Fruit fly (Drosophila melanogaster) whole organism, prepupa: Measurements from ENCODE around the gene Ypel.

Experiments
- Blimp-1 ChIP-seq: fragments of 200-800 bp; sonication (Bioruptor generic); optimal IDR thresholded peaks from 3 replicates; lab custom pipeline; 2017; ENCODE audit warnings: missing biosample characterization, missing genetic modification characterization, mild to moderate bottlenecking, moderate library complexity, missing genetic modification reagents
- CG10631 ChIP-seq: fragments of 200-800 bp; sonication (Bioruptor generic); optimal IDR thresholded peaks from 2 replicates; lab custom pipeline; 2016; ENCODE audit warnings: missing biosample characterization, missing genetic modification characterization
- CG10669 ChIP-seq: fragments of 200-800 bp; sonication (Bioruptor generic); optimal IDR thresholded peaks from 3 replicates; lab custom pipeline; 2018; ENCODE audit warnings: missing biosample characterization, mild to moderate bottlenecking, missing genetic modification characterization, moderate library complexity
- CG11294 ChIP-seq: fragments of 200-800 bp; sonication (Bioruptor generic); IDR thresholded peaks from 2 replicates; pipeline ENCODE4 v1.3.6; 2022; ENCODE audit warnings: missing biosample characterization, missing genetic modification characterization
- CG11762 ChIP-seq: fragments of 200-800 bp; sonication (Bioruptor generic); optimal IDR thresholded peaks from 3 replicates; lab custom pipeline; 2016; ENCODE audit warnings: missing biosample characterization, missing genetic modification characterization; ENCODE audit not compliant: insufficient read depth
- CG11902 ChIP-seq: fragments of 200-800 bp; sonication (Bioruptor generic); optimal IDR thresholded peaks from 3 replicates; lab custom pipeline; 2016; ENCODE audit warnings: missing biosample characterization, missing genetic modification characterization
- CG15336 ChIP-seq: fragments of 200-800 bp; sonication (Bioruptor generic); IDR thresholded peaks from 2 replicates; pipeline ENCODE4 v1.3.6; 2022; ENCODE audit warnings: missing biosample characterization, missing genetic modification characterization
- CG1621 ChIP-seq: fragments of 200-800 bp; sonication (Bioruptor generic); optimal IDR thresholded peaks from 3 replicates; lab custom pipeline; 2018; ENCODE audit warnings: missing biosample characterization, mild to moderate bottlenecking, missing genetic modification characterization
- CG32006 ChIP-seq: fragments of 200-800 bp; sonication (Bioruptor generic); optimal IDR thresholded peaks from 3 replicates; lab custom pipeline; 2017; ENCODE audit warnings: missing biosample characterization, mild to moderate bottlenecking, missing genetic modification characterization
- CG34406 ChIP-seq: fragments of 200-800 bp; sonication (Bioruptor generic); optimal IDR thresholded peaks from 3 replicates; lab custom pipeline; 2016; ENCODE audit warnings: missing biosample characterization, missing genetic modification characterization
- CG3919 ChIP-seq: fragments of 200-800 bp; sonication (Bioruptor generic); optimal IDR thresholded peaks from 3 replicates; lab custom pipeline; 2016; ENCODE audit warnings: missing biosample characterization, missing genetic modification characterization
- CG4318 ChIP-seq: fragments of 200-800 bp; sonication (Bioruptor generic); optimal IDR thresholded peaks from 3 replicates; lab custom pipeline; 2017; ENCODE audit warnings: missing biosample characterization, mild to moderate bottlenecking, missing genetic modification characterization
- CG6163 ChIP-seq: fragments of 200-800 bp; sonication (Bioruptor generic); IDR thresholded peaks from 3 replicates; pipeline ENCODE4 v1.3.6; 2022; ENCODE audit warnings: missing biosample characterization, missing genetic modification characterization
- CG6792 ChIP-seq: fragments of 200-800 bp; sonication (Bioruptor generic); optimal IDR thresholded peaks from 3 replicates; lab custom pipeline; 2016; ENCODE audit warnings: missing biosample characterization, missing genetic modification characterization
- CG6808 ChIP-seq: fragments of 200-800 bp; sonication (Bioruptor generic); optimal IDR thresholded peaks from 3 replicates; lab custom pipeline; 2017; ENCODE audit warnings: missing biosample characterization, missing genetic modification characterization, mild to moderate bottlenecking, moderate library complexity, missing genetic modification reagents
- CG6854 ChIP-seq: fragments of 200-800 bp; sonication (Bioruptor generic); optimal IDR thresholded peaks from 2 replicates; lab custom pipeline; 2017; ENCODE audit warnings: missing biosample characterization, mild to moderate bottlenecking, missing genetic modification characterization
- CG8119 ChIP-seq: fragments of 200-800 bp; sonication (Bioruptor generic); IDR thresholded peaks from 3 replicates; pipeline ENCODE4 v1.3.6; 2022; ENCODE audit warnings: missing biosample characterization, missing genetic modification characterization
- CG8319 ChIP-seq: fragments of 200-800 bp; sonication (Bioruptor generic); optimal IDR thresholded peaks from 3 replicates; lab custom pipeline; 2016; ENCODE audit warnings: missing biosample characterization, missing genetic modification characterization
- CG8632 ChIP-seq: fragments of 200-800 bp; sonication (Bioruptor generic); optimal IDR thresholded peaks from 3 replicates; lab custom pipeline; 2016; ENCODE audit warnings: missing biosample characterization, missing genetic modification characterization
- CG9139 ChIP-seq: fragments of 200-800 bp; sonication (Bioruptor generic); optimal IDR thresholded peaks from 3 replicates; lab custom pipeline; 2017; ENCODE audit warnings: missing biosample characterization, mild to moderate bottlenecking, missing genetic modification characterization
- Eip75B ChIP-seq: fragments of 200-800 bp; sonication (Bioruptor generic); optimal IDR thresholded peaks from 3 replicates; lab custom pipeline; 2016; ENCODE audit warnings: missing biosample characterization, missing genetic modification characterization
- Eip78C ChIP-seq: fragments of 200-800 bp; sonication (Bioruptor generic); peaks from one replicate; lab custom pipeline; 2016; ENCODE audit warnings: missing biosample characterization, missing genetic modification characterization
- Eip93F ChIP-seq: fragments of 200-800 bp; sonication (Bioruptor generic); optimal IDR thresholded peaks from 2 replicates; lab custom pipeline; 2016; ENCODE audit warnings: missing biosample characterization, mild to moderate bottlenecking, missing genetic modification characterization
- Ets21C ChIP-seq: fragments of 200-800 bp; sonication (Bioruptor generic); optimal IDR thresholded peaks from 3 replicates; lab custom pipeline; 2016; ENCODE audit warnings: missing biosample characterization, missing genetic modification characterization
- Ets96B ChIP-seq: fragments of 200-800 bp; optimal IDR thresholded peaks from 2 replicates; lab custom pipeline; 2019; ENCODE audit warnings: missing biosample characterization, mild to moderate bottlenecking, missing genetic modification characterization, moderate library complexity
- Hr39 ChIP-seq: fragments of 200-800 bp; sonication (Bioruptor generic); optimal IDR thresholded peaks from 2 replicates; lab custom pipeline; 2016; ENCODE audit warnings: missing biosample characterization, missing genetic modification characterization
- Hr4 ChIP-seq: fragments of 200-800 bp; sonication (Bioruptor generic); optimal IDR thresholded peaks from 3 replicates; lab custom pipeline; 2016; ENCODE audit warnings: missing biosample characterization, missing genetic modification characterization
- Lpt ChIP-seq: fragments of 200-800 bp; sonication (Bioruptor generic); optimal IDR thresholded peaks from 3 replicates; lab custom pipeline; 2016; ENCODE audit warnings: missing biosample characterization, missing genetic modification characterization
- Met ChIP-seq: fragments of 200-800 bp; sonication (Bioruptor generic); optimal IDR thresholded peaks from 3 replicates; lab custom pipeline; 2016; ENCODE audit warnings: missing biosample characterization, missing genetic modification characterization
- OdsH ChIP-seq: fragments of 200-800 bp; sonication (Bioruptor generic); optimal IDR thresholded peaks from 3 replicates; lab custom pipeline; 2016; ENCODE audit warnings: missing biosample characterization, missing genetic modification characterization
- Smox ChIP-seq: fragments of 200-800 bp; sonication (Bioruptor generic); optimal IDR thresholded peaks from 3 replicates; lab custom pipeline; 2016; ENCODE audit warnings: missing biosample characterization, missing genetic modification characterization
- Sox102F ChIP-seq: fragments of 200-800 bp; sonication (Bioruptor generic); optimal IDR thresholded peaks from 2 replicates; lab custom pipeline; 2016; ENCODE audit warnings: missing biosample characterization, mild to moderate bottlenecking, missing genetic modification characterization
- Sox14 ChIP-seq: fragments of 200-800 bp; sonication (Bioruptor generic); optimal IDR thresholded peaks from 3 replicates; lab custom pipeline; 2016; ENCODE audit warnings: missing biosample characterization, missing genetic modification characterization
- Sox15 ChIP-seq: fragments of 200-800 bp; sonication (Bioruptor generic); optimal IDR thresholded peaks from 3 replicates; lab custom pipeline; 2016; ENCODE audit warnings: missing biosample characterization, missing genetic modification characterization
- achi ChIP-seq: fragments of 200-800 bp; sonication (Bioruptor generic); optimal IDR thresholded peaks from 3 replicates; lab custom pipeline; 2016; ENCODE audit warnings: missing biosample characterization, missing genetic modification characterization
- acj6 ChIP-seq: fragments of 200-800 bp; sonication (Bioruptor generic); optimal IDR thresholded peaks from 3 replicates; lab custom pipeline; 2016; ENCODE audit warnings: missing biosample characterization, missing genetic modification characterization
- cyc ChIP-seq: fragments of 200-800 bp; sonication (Bioruptor generic); optimal IDR thresholded peaks from 3 replicates; lab custom pipeline; 2016; ENCODE audit warnings: missing biosample characterization, missing genetic modification characterization
- dac ChIP-seq: fragments of 200-800 bp; sonication (Bioruptor generic); optimal IDR thresholded peaks from 2 replicates; lab custom pipeline; 2017; ENCODE audit warnings: missing biosample characterization, mild to moderate bottlenecking, missing genetic modification characterization
- dsx ChIP-seq: fragments of 200-800 bp; optimal IDR thresholded peaks from 3 replicates; lab custom pipeline; 2019; ENCODE audit warnings: missing biosample characterization, mild to moderate bottlenecking, missing genetic modification characterization, moderate library complexity; ENCODE audit not compliant: poor library complexity, severe bottlenecking
- eg ChIP-seq: fragments of 200-800 bp; sonication (Bioruptor generic); IDR thresholded peaks from 3 replicates; pipeline ENCODE4 v1.3.6; 2022; ENCODE audit warnings: missing biosample characterization, missing genetic modification characterization
- esn ChIP-seq: fragments of 200-800 bp; sonication (Bioruptor generic); optimal IDR thresholded peaks from 2 replicates; lab custom pipeline; 2016; ENCODE audit warnings: missing biosample characterization, mild to moderate bottlenecking, missing genetic modification characterization, moderate library complexity
- fd85E ChIP-seq: fragments of 200-800 bp; sonication (Bioruptor generic); optimal IDR thresholded peaks from 3 replicates; lab custom pipeline; 2016; ENCODE audit warnings: missing biosample characterization, missing genetic modification characterization
- fkh ChIP-seq: fragments of 200-800 bp; sonication (Bioruptor generic); optimal IDR thresholded peaks from 3 replicates; lab custom pipeline; 2017; ENCODE audit warnings: missing biosample characterization, mild to moderate bottlenecking, missing genetic modification characterization, moderate library complexity
- lz ChIP-seq: fragments of 200-800 bp; sonication (Bioruptor generic); optimal IDR thresholded peaks from 3 replicates; lab custom pipeline; 2016; ENCODE audit warnings: missing biosample characterization, missing genetic modification characterization
- net ChIP-seq: fragments of 200-800 bp; sonication (Bioruptor generic); optimal IDR thresholded peaks from 3 replicates; lab custom pipeline; 2016; ENCODE audit warnings: missing biosample characterization, missing genetic modification characterization
- pdm3 ChIP-seq: fragments of 200-800 bp; sonication (Bioruptor generic); optimal IDR thresholded peaks from 3 replicates; lab custom pipeline; 2016; ENCODE audit warnings: missing biosample characterization, missing genetic modification characterization
- spab ChIP-seq: fragments of 200-800 bp; sonication (Bioruptor generic); optimal IDR thresholded peaks from 2 replicates; lab custom pipeline; 2017; ENCODE audit warnings: missing biosample characterization, mild to moderate bottlenecking, missing genetic modification characterization, missing genetic modification reagents
- ss ChIP-seq, 2 experiments: fragments of 200-800 bp; sonication (Bioruptor generic); optimal IDR thresholded peaks; 2 replicates in 1 of 2; 3 replicates in 1 of 2; lab custom pipeline; 2017 to 2018; ENCODE audit warnings: mild to moderate bottlenecking in 2 of 2, missing biosample characterization in 2 of 2, missing genetic modification characterization in 2 of 2, moderate library complexity in 1 of 2
- topi ChIP-seq: fragments of 200-800 bp; sonication (Bioruptor generic); optimal IDR thresholded peaks from 3 replicates; lab custom pipeline; 2016; ENCODE audit warnings: missing biosample characterization, missing genetic modification characterization
- vri ChIP-seq: fragments of 200-800 bp; sonication (Bioruptor generic); optimal IDR thresholded peaks from 3 replicates; lab custom pipeline; 2016; ENCODE audit warnings: missing biosample characterization, mild to moderate bottlenecking, missing genetic modification characterization

The Ypel gene

dm6 chrX:10211128-10211914 lies 853 bp downstream of the Ypel start:
- TF ChIP-seq CG6854 (GFP tag; lab: Kevin White, UChicago): peak; percentile 64
- peak; percentile 29 for TF ChIP-seq CG1621 (tag; lab: Kevin White, UChicago)
- peak; percentile 68 for TF ChIP-seq CG11902 (GFP tag; lab: Kevin White, UChicago)
- TF ChIP-seq CG9139: peak; percentile 30
- peak; percentile 76 for TF ChIP-seq Ets96B (tag; lab: Kevin White, UChicago)
- peak; percentile 70 for TF ChIP-seq CG10669 (GFP tag; lab: Kevin White, UChicago)
- peak; percentile 34 for TF ChIP-seq CG6808 (GFP tag; lab: Kevin White, UChicago)
- peak; percentile 80 for TF ChIP-seq CG34406 (GFP tag; lab: Kevin White, UChicago)
- peak; percentile 75 for TF ChIP-seq CG10631 (GFP tag; lab: Kevin White, UChicago)
- peak; percentile 41 for TF ChIP-seq CG11762
- TF ChIP-seq OdsH: peak; percentile 84
- peak; percentile 65 for TF ChIP-seq Blimp-1
- TF ChIP-seq dsx (GFP tag; lab: Kevin White, UChicago): peak; percentile 82
- peak; percentile 49 for TF ChIP-seq Eip93F (GFP tag; lab: Kevin White, UChicago)
- TF ChIP-seq Hr4 (GFP tag; lab: Kevin White, UChicago): peak; percentile 89
- peak; percentile 9 to 65 for TF ChIP-seq ss (GFP tag; optimal IDR thresholded peaks at IDR 0.05; lab: Kevin White, UChicago)
- peak; percentile 61 for TF ChIP-seq CG8319
- TF ChIP-seq achi (GFP tag; lab: Kevin White, UChicago): peak; percentile 82
- TF ChIP-seq Lpt (GFP tag; lab: Kevin White, UChicago): peak; percentile 76
- peak; percentile 84 for TF ChIP-seq CG4318
- peak; percentile 83 for TF ChIP-seq CG15336
- peak; percentile 97 for TF ChIP-seq Eip78C (GFP tag; lab: Kevin White, UChicago)
- TF ChIP-seq spab (GFP tag; lab: Kevin White, UChicago): peak; percentile 47
- peak; percentile 76 for TF ChIP-seq acj6 (GFP tag; lab: Kevin White, UChicago)
- peak; percentile 81 for TF ChIP-seq CG3919 (GFP tag; lab: Kevin White, UChicago)
- TF ChIP-seq CG6163 (GFP tag; lab: Robert Waterston, UW): peak; percentile 61
- peak; percentile 68 for TF ChIP-seq fkh (GFP tag; lab: Kevin White, UChicago)
- peak; percentile 76 for TF ChIP-seq eg (GFP tag; lab: Robert Waterston, UW)
- TF ChIP-seq cyc (GFP tag; lab: Kevin White, UChicago): peak; percentile 83
- TF ChIP-seq esn (GFP tag; lab: Kevin White, UChicago): peak; percentile 92
- peak; percentile 88 for TF ChIP-seq Smox (GFP tag; lab: Kevin White, UChicago)
- peak; percentile 85 for TF ChIP-seq Sox102F (GFP tag; lab: Kevin White, UChicago)
- peak; percentile 92 for TF ChIP-seq Met (GFP tag; lab: Kevin White, UChicago)
- peak; percentile 80 for TF ChIP-seq net
- peak; percentile 85 for TF ChIP-seq Ets21C (GFP tag; lab: Kevin White, UChicago)
- peak; percentile 89 for TF ChIP-seq Hr39 (GFP tag; lab: Kevin White, UChicago)
- TF ChIP-seq CG11294 (GFP tag; lab: Robert Waterston, UW): 0 out of 2 replicates have a peak, but pooled peaks have one; percentile 27
- TF ChIP-seq Eip75B (GFP tag; lab: Kevin White, UChicago): peak; percentile 75
- peak; percentile 88 for TF ChIP-seq CG8119 (GFP tag; lab: Robert Waterston, UW)
- TF ChIP-seq CG6792 (GFP tag; lab: Kevin White, UChicago): peak; percentile 71
- peak; percentile 91 for TF ChIP-seq pdm3
- peak; percentile 93 for TF ChIP-seq CG32006 (GFP tag; lab: Kevin White, UChicago)
- TF ChIP-seq Sox15 (GFP tag; lab: Kevin White, UChicago): peak; percentile 55
- TF ChIP-seq Sox14 (GFP tag; lab: Kevin White, UChicago): peak; percentile 89
- no peak for TF ChIP-seq fd85E (GFP tag; lab: Kevin White, UChicago)
- TF ChIP-seq topi: peak; percentile 94
- TF ChIP-seq CG8632 (GFP tag; lab: Kevin White, UChicago): peak; percentile 66
- peak; percentile 61 for TF ChIP-seq dac (GFP tag; lab: Kevin White, UChicago)
- peak; percentile 91 for TF ChIP-seq lz (GFP tag; lab: Kevin White, UChicago)
- TF ChIP-seq vri (GFP tag; lab: Kevin White, UChicago): peak; percentile 28
